Fruit fly (Drosophila melanogaster): ENCODE data around the gene Cyp4d14.

The Cyp4d14 gene

DNA sequence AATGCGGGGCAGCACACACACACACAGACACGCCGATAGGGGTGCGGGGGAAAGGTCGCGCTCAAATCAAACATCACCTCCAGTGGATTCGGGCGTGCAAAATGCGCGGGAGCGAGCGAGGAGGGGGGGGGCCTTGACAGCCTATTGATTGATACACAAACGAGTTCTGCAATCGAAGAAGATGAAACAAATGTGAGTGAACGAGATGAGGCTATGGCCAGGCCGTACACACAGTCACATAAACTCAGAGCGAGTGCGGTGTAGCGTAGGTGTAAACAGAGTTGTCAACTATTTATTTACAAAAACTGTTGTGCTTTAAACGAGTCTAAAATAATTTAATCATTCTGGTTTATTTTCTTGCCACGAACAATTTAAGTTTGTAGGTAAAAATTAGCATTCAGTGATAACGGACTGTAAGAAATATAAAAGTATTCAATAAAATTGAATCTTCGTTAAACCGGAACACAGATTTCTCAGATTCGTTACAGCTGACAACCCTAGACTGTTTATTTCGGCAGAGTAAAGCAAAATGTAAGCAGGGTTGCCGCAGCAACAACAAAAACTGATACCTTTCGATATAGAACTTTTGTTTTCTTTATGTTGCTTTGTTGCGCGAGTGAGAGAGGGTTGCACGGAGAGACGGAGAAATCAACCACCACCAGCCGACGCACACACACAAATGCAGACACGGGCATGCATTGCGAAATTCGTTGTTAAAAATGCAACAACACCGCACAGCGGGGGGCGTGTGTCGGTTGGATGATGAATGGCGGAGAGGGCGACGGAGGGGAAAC lies 40.0 kb downstream of the Cyp4d14 start:
- TF ChIP-seq dmrt93B (GFP tag; optimal IDR thresholded peaks at IDR 0.05) (peak; percentile 93), sv (GFP tag; optimal IDR thresholded peaks at IDR 0.05) (peak; percentile 77), Myc (optimal IDR thresholded peaks at IDR 0.05) (no peak), sage (GFP tag; optimal IDR thresholded peaks at IDR 0.05) (peak; percentile 83), N (GFP tag; optimal IDR thresholded peaks at IDR 0.05) (no peak), ey (GFP tag; optimal IDR thresholded peaks at IDR 0.05) (peak; percentile 95), Vsx2 (GFP tag; optimal IDR thresholded peaks at IDR 0.05; ENCODE audit: partially characterized antibody) (peak; percentile 68), Hr83 (GFP tag; optimal IDR thresholded peaks at IDR 0.05; ENCODE audit: poor library complexity, severe bottlenecking) (peak; percentile 37), dl (GFP tag; optimal IDR thresholded peaks at IDR 0.05; ENCODE audit: insufficient read depth in 1 of 2, partially characterized antibody in 2 of 2) (peak in 1 of 2 experiments; percentile 55), Rel (GFP tag; optimal IDR thresholded peaks at IDR 0.05) (peak; percentile 64), Rel (tag; optimal IDR thresholded peaks at IDR 0.05) (peak; percentile 93), Dif (GFP tag; optimal IDR thresholded peaks at IDR 0.05; ENCODE audit: partially characterized antibody) (peak; percentile 57), jim (GFP tag; optimal IDR thresholded peaks at IDR 0.05) (peak; percentile 82), tai (GFP tag; optimal IDR thresholded peaks at IDR 0.05) (peak; percentile 87), Sp1 (GFP tag; optimal IDR thresholded peaks at IDR 0.05) (peak; percentile 96), GATAd (GFP tag; optimal IDR thresholded peaks at IDR 0.05) (no peak), HLH106 (tag; optimal IDR thresholded peaks at IDR 0.05) (peak; percentile 96), fru (GFP tag; optimal IDR thresholded peaks at IDR 0.05) (peak; percentile 94), h (GFP tag; optimal IDR thresholded peaks at IDR 0.05) (peak; percentile 95), Hnf4 (GFP tag; optimal IDR thresholded peaks at IDR 0.05) (peak; percentile 83), Dfd (GFP tag; optimal IDR thresholded peaks at IDR 0.05) (peak; percentile 40), psq (GFP tag; optimal IDR thresholded peaks at IDR 0.05) (peak; percentile 89), foxo (GFP tag; optimal IDR thresholded peaks at IDR 0.05) (peak; percentile 37 to 94), CrebA (GFP tag; optimal IDR thresholded peaks at IDR 0.05; ENCODE audit: borderline replicate concordance) (peak; percentile 66), brk (GFP tag; optimal IDR thresholded peaks at IDR 0.05) (peak; percentile 80), Mio (GFP tag; optimal IDR thresholded peaks at IDR 0.05) (peak; percentile 52), usp (GFP tag; optimal IDR thresholded peaks at IDR 0.05) (no peak), OdsH (GFP tag; optimal IDR thresholded peaks at IDR 0.05) (peak; percentile 92), Abd-B (GFP tag; optimal IDR thresholded peaks at IDR 0.05) (no peak), Jra (GFP tag; optimal IDR thresholded peaks at IDR 0.05) (peak; percentile 87), Hr78 (GFP tag; optimal IDR thresholded peaks at IDR 0.05) (no peak), rgr (GFP tag; optimal IDR thresholded peaks at IDR 0.05) (peak; percentile 92), dsf (GFP tag; optimal IDR thresholded peaks at IDR 0.05; ENCODE audit: borderline replicate concordance) (peak; percentile 70), pan (optimal IDR thresholded peaks at IDR 0.05) (no peak), woc (GFP tag; optimal IDR thresholded peaks at IDR 0.05) (peak; percentile 88), CG9705 (GFP tag; optimal IDR thresholded peaks at IDR 0.05) (peak; percentile 94), br (GFP tag; optimal IDR thresholded peaks at IDR 0.05) (peak; percentile 91), lola (GFP tag; optimal IDR thresholded peaks at IDR 0.05) (no peak), CG32264 (GFP tag; optimal IDR thresholded peaks at IDR 0.05) (peak; percentile 58)

DNA sequence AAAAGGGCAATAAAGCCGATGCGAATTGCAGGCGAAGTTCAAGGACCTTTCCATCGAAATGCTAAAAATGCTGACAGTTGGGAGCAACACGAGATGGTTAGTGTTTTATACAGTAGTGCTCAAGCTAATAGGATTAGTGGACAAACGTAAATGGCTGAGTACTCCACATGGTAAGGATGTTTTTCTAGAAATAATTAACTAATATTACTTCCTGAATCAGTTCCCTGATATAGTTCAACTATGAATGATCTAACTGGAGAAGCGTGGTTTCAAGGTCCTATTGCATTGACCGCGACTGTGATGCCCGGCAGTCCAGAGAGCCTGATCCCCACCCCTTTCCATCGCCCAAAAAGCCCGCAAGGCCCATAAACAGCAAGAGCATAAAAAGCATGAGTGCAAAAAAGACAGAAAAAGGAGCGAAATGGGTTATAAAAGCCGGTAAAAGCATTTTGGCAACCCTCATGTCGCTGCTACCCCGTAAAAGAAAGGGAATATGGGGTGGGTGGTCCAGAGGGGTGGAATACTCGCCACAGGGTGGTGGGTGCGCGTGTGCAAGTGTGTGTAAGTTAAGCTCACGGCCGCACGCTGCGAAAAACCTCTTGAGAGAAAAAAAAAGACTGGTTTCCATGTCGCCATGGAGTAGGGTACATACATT lies 40.8 kb downstream of the Cyp4d14 start:
- TF ChIP-seq fru (GFP tag; optimal IDR thresholded peaks at IDR 0.05) (peak; percentile 93), CG9705 (GFP tag; optimal IDR thresholded peaks at IDR 0.05) (peak; percentile 72), ey (GFP tag; optimal IDR thresholded peaks at IDR 0.05) (peak; percentile 88), br (GFP tag; optimal IDR thresholded peaks at IDR 0.05) (peak; percentile 92), psq (GFP tag; optimal IDR thresholded peaks at IDR 0.05) (peak; percentile 62), Hr78 (GFP tag; optimal IDR thresholded peaks at IDR 0.05) (no peak), dl (GFP tag; optimal IDR thresholded peaks at IDR 0.05; ENCODE audit: insufficient read depth in 1 of 2, partially characterized antibody in 2 of 2) (no peak), HLH106 (tag; optimal IDR thresholded peaks at IDR 0.05) (peak; percentile 91), woc (GFP tag; optimal IDR thresholded peaks at IDR 0.05) (peak; percentile 84), Jra (GFP tag; optimal IDR thresholded peaks at IDR 0.05) (peak; percentile 15), usp (GFP tag; optimal IDR thresholded peaks at IDR 0.05) (no peak), CG32264 (GFP tag; optimal IDR thresholded peaks at IDR 0.05) (peak; percentile 70), Abd-B (GFP tag; optimal IDR thresholded peaks at IDR 0.05) (no peak), Myc (optimal IDR thresholded peaks at IDR 0.05) (no peak), Mio (GFP tag; optimal IDR thresholded peaks at IDR 0.05) (peak; percentile 38), rgr (GFP tag; optimal IDR thresholded peaks at IDR 0.05) (peak; percentile 90), sv (GFP tag; optimal IDR thresholded peaks at IDR 0.05) (peak; percentile 4), Dif (GFP tag; optimal IDR thresholded peaks at IDR 0.05; ENCODE audit: partially characterized antibody) (no peak), Sp1 (GFP tag; optimal IDR thresholded peaks at IDR 0.05) (peak; percentile 91), Hr83 (GFP tag; optimal IDR thresholded peaks at IDR 0.05; ENCODE audit: poor library complexity, severe bottlenecking) (no peak), foxo (GFP tag; optimal IDR thresholded peaks at IDR 0.05) (peak; percentile 15 to 92), brk (GFP tag; optimal IDR thresholded peaks at IDR 0.05) (peak; percentile 49), lola (GFP tag; optimal IDR thresholded peaks at IDR 0.05) (no peak), dsf (GFP tag; optimal IDR thresholded peaks at IDR 0.05; ENCODE audit: borderline replicate concordance) (peak; percentile 46), GATAd (GFP tag; optimal IDR thresholded peaks at IDR 0.05) (peak; percentile 44), sage (GFP tag; optimal IDR thresholded peaks at IDR 0.05) (peak; percentile 87), h (GFP tag; optimal IDR thresholded peaks at IDR 0.05) (peak; percentile 91), jim (GFP tag; optimal IDR thresholded peaks at IDR 0.05) (no peak), tai (GFP tag; optimal IDR thresholded peaks at IDR 0.05) (peak; percentile 71), OdsH (GFP tag; optimal IDR thresholded peaks at IDR 0.05) (peak; percentile 87), N (GFP tag; optimal IDR thresholded peaks at IDR 0.05) (no peak), pan (optimal IDR thresholded peaks at IDR 0.05) (no peak), Hnf4 (GFP tag; optimal IDR thresholded peaks at IDR 0.05) (peak; percentile 89), Rel (GFP tag; optimal IDR thresholded peaks at IDR 0.05) (peak; percentile 36), Rel (tag; optimal IDR thresholded peaks at IDR 0.05) (peak; percentile 9), CrebA (GFP tag; optimal IDR thresholded peaks at IDR 0.05; ENCODE audit: borderline replicate concordance) (no peak), Dfd (GFP tag; optimal IDR thresholded peaks at IDR 0.05) (no peak), dmrt93B (GFP tag; optimal IDR thresholded peaks at IDR 0.05) (peak; percentile 75)
